Fruit fly (Drosophila melanogaster) whole organism, embryonic: ENCODE results near the gene DNAlig4.
A peak's percentile ranks its signal among the peaks of the same experiment; 100 is the strongest.

Experiments used
- ATbp ChIP-seq: fragments of 200-800 bp; sonication (Bioruptor generic); optimal IDR thresholded peaks from 2 replicates; lab custom pipeline; 2017; ENCODE audit warnings: missing biosample characterization, mild to moderate bottlenecking, missing genetic modification characterization, missing genetic modification reagents
- Atf6 ChIP-seq: fragments of 200-800 bp; sonication (Bioruptor generic); IDR thresholded peaks from 2 replicates; pipeline ENCODE4 v1.3.6; 2022; ENCODE audit warnings: missing biosample characterization, missing genetic modification characterization
- Blimp-1 ChIP-seq: fragments of 200-800 bp; sonication (Bioruptor generic); optimal IDR thresholded peaks from 3 replicates; lab custom pipeline; 2018; ENCODE audit warnings: missing biosample characterization, missing genetic modification characterization, mild to moderate bottlenecking, moderate library complexity, missing genetic modification reagents
- CG10366 ChIP-seq: fragments of 200-800 bp; sonication (Bioruptor generic); IDR thresholded peaks from 2 replicates; pipeline ENCODE4 v1.3.6; 2022; ENCODE audit warnings: missing biosample characterization, missing genetic modification characterization
- CG11093 ChIP-seq: fragments of 200-800 bp; sonication (Bioruptor generic); IDR thresholded peaks from 3 replicates; pipeline ENCODE4 v1.3.6; 2022; ENCODE audit warnings: missing biosample characterization, missing genetic modification characterization
- CG11456 ChIP-seq: fragments of 200-800 bp; sonication (Bioruptor generic); IDR thresholded peaks from 3 replicates; pipeline ENCODE4 v1.3.6; 2022; ENCODE audit warnings: missing biosample characterization, missing genetic modification characterization
- CG11723 ChIP-seq: fragments of 200-800 bp; sonication (Bioruptor generic); optimal IDR thresholded peaks from 2 replicates; lab custom pipeline; 2017; ENCODE audit warnings: missing biosample characterization, mild to moderate bottlenecking, missing genetic modification characterization
- CG12155 ChIP-seq: fragments of 200-800 bp; sonication (Bioruptor generic); optimal IDR thresholded peaks from 3 replicates; lab custom pipeline; 2016; ENCODE audit warnings: missing biosample characterization, missing genetic modification characterization
- CG12659 ChIP-seq: fragments of 200-800 bp; sonication (Bioruptor generic); optimal IDR thresholded peaks from 3 replicates; lab custom pipeline; 2017; ENCODE audit warnings: mild to moderate bottlenecking, missing biosample characterization, missing genetic modification reagents, missing genetic modification characterization
- CG13296 ChIP-seq: fragments of 200-800 bp; sonication (Bioruptor generic); optimal IDR thresholded peaks from 3 replicates; lab custom pipeline; 2018; ENCODE audit warnings: missing biosample characterization, mild to moderate bottlenecking, missing genetic modification characterization
- CG14441 ChIP-seq: fragments of 200-800 bp; sonication (Bioruptor generic); IDR thresholded peaks from 2 replicates; pipeline ENCODE4 v1.3.6; 2022; ENCODE audit warnings: missing biosample characterization, missing genetic modification characterization
- CG1529 ChIP-seq: fragments of 200-800 bp; sonication (Bioruptor generic); optimal IDR thresholded peaks from 3 replicates; lab custom pipeline; 2018; ENCODE audit warnings: missing biosample characterization, missing genetic modification characterization
- CG15696 ChIP-seq: fragments of 200-800 bp; sonication (Bioruptor generic); optimal IDR thresholded peaks from 2 replicates; lab custom pipeline; 2019; ENCODE audit warnings: missing biosample characterization, mild to moderate bottlenecking, missing genetic modification characterization, moderate library complexity
- CG17359 ChIP-seq: fragments of 200-800 bp; sonication (Bioruptor generic); optimal IDR thresholded peaks from 3 replicates; lab custom pipeline; 2018; ENCODE audit warnings: missing biosample characterization, mild to moderate bottlenecking, missing genetic modification characterization, moderate library complexity
- CG17568 ChIP-seq: fragments of 200-800 bp; sonication (Bioruptor generic); optimal IDR thresholded peaks from 2 replicates; lab custom pipeline; 2018; ENCODE audit warnings: missing biosample characterization, mild to moderate bottlenecking, missing genetic modification characterization, moderate library complexity
- CG17829 ChIP-seq: fragments of 200-800 bp; optimal IDR thresholded peaks from 2 replicates; lab custom pipeline; 2019; ENCODE audit warnings: missing biosample characterization, mild to moderate bottlenecking, missing genetic modification characterization, moderate library complexity
- CG18599 ChIP-seq: fragments of 200-800 bp; sonication (Bioruptor generic); optimal IDR thresholded peaks from 3 replicates; lab custom pipeline; 2017; ENCODE audit warnings: missing biosample characterization, missing genetic modification characterization, mild to moderate bottlenecking, moderate library complexity, missing genetic modification reagents
- CG2120 ChIP-seq: fragments of 200-800 bp; sonication (Bioruptor generic); optimal IDR thresholded peaks from 3 replicates; lab custom pipeline; 2016; ENCODE audit warnings: missing biosample characterization, missing genetic modification characterization
- CG2712 ChIP-seq: fragments of 200-800 bp; optimal IDR thresholded peaks from 3 replicates; lab custom pipeline; 2019; ENCODE audit warnings: missing biosample characterization, mild to moderate bottlenecking, missing genetic modification characterization, moderate library complexity
- CG31365 ChIP-seq: fragments of 200-800 bp; sonication (Bioruptor generic); optimal IDR thresholded peaks from 2 replicates; lab custom pipeline; 2018; ENCODE audit warnings: missing biosample characterization, mild to moderate bottlenecking, missing genetic modification characterization
- CG32767 ChIP-seq: fragments of 200-800 bp; sonication (Bioruptor generic); IDR thresholded peaks from 2 replicates; pipeline ENCODE4 v1.3.6; 2022; ENCODE audit warnings: missing biosample characterization, missing genetic modification characterization
- CG4424 ChIP-seq: fragments of 200-800 bp; sonication (Bioruptor generic); optimal IDR thresholded peaks from 3 replicates; lab custom pipeline; 2016; ENCODE audit warnings: missing biosample characterization, missing genetic modification characterization
- CG5953 ChIP-seq: fragments of 200-800 bp; sonication (Bioruptor generic); IDR thresholded peaks from 2 replicates; pipeline ENCODE4 v1.3.6; 2022; ENCODE audit warnings: missing biosample characterization, missing genetic modification characterization
- CG6683 ChIP-seq: fragments of 200-800 bp; sonication (Bioruptor generic); optimal IDR thresholded peaks from 2 replicates; lab custom pipeline; 2017; ENCODE audit warnings: missing biosample characterization, mild to moderate bottlenecking, missing genetic modification characterization, missing genetic modification reagents
- CG7987 ChIP-seq: fragments of 200-800 bp; sonication (Bioruptor generic); optimal IDR thresholded peaks from 2 replicates; lab custom pipeline; 2018; ENCODE audit warnings: missing biosample characterization, mild to moderate bottlenecking, missing genetic modification characterization, moderate library complexity
- CG8944 ChIP-seq: fragments of 200-800 bp; sonication (Bioruptor generic); optimal IDR thresholded peaks from 3 replicates; lab custom pipeline; 2016; ENCODE audit warnings: missing biosample characterization, missing genetic modification characterization
- CG9727 ChIP-seq: fragments of 200-800 bp; sonication (Bioruptor generic); optimal IDR thresholded peaks from 3 replicates; lab custom pipeline; 2017; ENCODE audit warnings: missing biosample characterization, mild to moderate bottlenecking, missing genetic modification characterization
- CHES-1-like ChIP-seq: fragments of 200-800 bp; sonication (Bioruptor generic); optimal IDR thresholded peaks from 2 replicates; lab custom pipeline; 2016; ENCODE audit warnings: missing biosample characterization, missing genetic modification characterization
- Dad ChIP-seq: fragments of 200-800 bp; sonication (Bioruptor generic); optimal IDR thresholded peaks from 3 replicates; lab custom pipeline; 2016; ENCODE audit warnings: missing biosample characterization, missing genetic modification characterization
- Fer3 ChIP-seq: fragments of 200-800 bp; sonication (Bioruptor generic); optimal IDR thresholded peaks from 2 replicates; lab custom pipeline; 2018; ENCODE audit warnings: missing biosample characterization, mild to moderate bottlenecking, missing genetic modification characterization, moderate library complexity
- Gug ChIP-seq: fragments of 200-800 bp; sonication (Bioruptor generic); IDR thresholded peaks from 4 replicates; pipeline ENCODE4 v1.3.6; 2022; ENCODE audit warnings: missing biosample characterization, missing genetic modification characterization
- Hand ChIP-seq: fragments of 200-800 bp; sonication (Bioruptor generic); optimal IDR thresholded peaks from 2 replicates; lab custom pipeline; 2017; ENCODE audit warnings: mild to moderate bottlenecking, missing biosample characterization, missing genetic modification reagents, missing genetic modification characterization
- Hr51 ChIP-seq, 2 experiments: fragments of 200-800 bp; sonication (Bioruptor generic); optimal IDR thresholded peaks; 2 replicates in 1 of 2; 3 replicates in 1 of 2; lab custom pipeline; 2016 to 2018; ENCODE audit warnings: missing biosample characterization in 2 of 2, missing genetic modification characterization in 2 of 2, mild to moderate bottlenecking in 1 of 2, moderate library complexity in 1 of 2
- Meics ChIP-seq: fragments of 200-800 bp; sonication (Bioruptor generic); optimal IDR thresholded peaks from 2 replicates; lab custom pipeline; 2017; ENCODE audit warnings: missing biosample characterization, mild to moderate bottlenecking, missing genetic modification characterization
- Mrtf ChIP-seq: fragments of 200-800 bp; sonication (Bioruptor generic); IDR thresholded peaks from 3 replicates; pipeline ENCODE4 v1.3.6; 2022; ENCODE audit warnings: missing biosample characterization, missing genetic modification characterization
- Oli ChIP-seq: fragments of 200-800 bp; sonication (Bioruptor generic); optimal IDR thresholded peaks from 2 replicates; lab custom pipeline; 2018; ENCODE audit warnings: missing biosample characterization, mild to moderate bottlenecking, missing genetic modification characterization, moderate library complexity
- PHDP ChIP-seq: fragments of 200-800 bp; sonication (Bioruptor generic); optimal IDR thresholded peaks from 3 replicates; lab custom pipeline; 2018; ENCODE audit warnings: missing biosample characterization, mild to moderate bottlenecking, missing genetic modification characterization, moderate library complexity
- Rfx ChIP-seq: fragments of 200-800 bp; sonication (Bioruptor generic); IDR thresholded peaks from 2 replicates; pipeline ENCODE4 v1.3.6; 2022; ENCODE audit warnings: missing biosample characterization, missing genetic modification characterization
- Rx ChIP-seq: fragments of 200-800 bp; sonication (Bioruptor generic); IDR thresholded peaks from 2 replicates; pipeline ENCODE4 v1.3.6; 2022; ENCODE audit warnings: missing biosample characterization, missing genetic modification characterization
- Sox100B ChIP-seq: fragments of 200-800 bp; sonication (Bioruptor generic); optimal IDR thresholded peaks from 3 replicates; lab custom pipeline; 2018; ENCODE audit warnings: missing biosample characterization, mild to moderate bottlenecking, missing genetic modification characterization
- Sox102F ChIP-seq: fragments of 200-800 bp; sonication (Bioruptor generic); optimal IDR thresholded peaks from 2 replicates; lab custom pipeline; 2018; ENCODE audit warnings: missing biosample characterization, mild to moderate bottlenecking, missing genetic modification characterization, moderate library complexity
- az2 ChIP-seq: fragments of 200-800 bp; sonication (Bioruptor generic); optimal IDR thresholded peaks from 3 replicates; lab custom pipeline; 2016; ENCODE audit warnings: missing biosample characterization, missing genetic modification characterization
- bsh ChIP-seq, 2 experiments: fragments of 200-800 bp; sonication (Bioruptor generic); optimal IDR thresholded peaks; 2 replicates each; lab custom pipeline; 2017 to 2018; ENCODE audit warnings: mild to moderate bottlenecking in 2 of 2, missing biosample characterization in 2 of 2, missing genetic modification characterization in 2 of 2, moderate library complexity in 1 of 2
- ci ChIP-seq: fragments of 200-800 bp; sonication (Bioruptor generic); IDR thresholded peaks from 3 replicates; pipeline ENCODE4 v1.3.6; 2022; ENCODE audit warnings: missing biosample characterization, missing genetic modification characterization
- en ChIP-seq: fragments of 200-800 bp; sonication (Bioruptor generic); optimal IDR thresholded peaks from 2 replicates; lab custom pipeline; 2016; ENCODE audit warnings: missing biosample characterization, missing genetic modification characterization
- fd102C ChIP-seq: fragments of 200-800 bp; sonication (Bioruptor generic); optimal IDR thresholded peaks from 2 replicates; lab custom pipeline; 2018; ENCODE audit warnings: missing biosample characterization, mild to moderate bottlenecking, missing genetic modification characterization, moderate library complexity
- gcm ChIP-seq: fragments of 200-800 bp; sonication (Bioruptor generic); optimal IDR thresholded peaks from 2 replicates; lab custom pipeline; 2019; ENCODE audit warnings: missing biosample characterization, mild to moderate bottlenecking, missing genetic modification characterization, moderate library complexity
- sens ChIP-seq: fragments of 200-800 bp; sonication (Bioruptor generic); peaks from one replicate; lab custom pipeline; 2016; ENCODE audit warnings: missing biosample characterization, missing genetic modification characterization
- slbo ChIP-seq: fragments of 200-800 bp; sonication (Bioruptor generic); IDR thresholded peaks from 2 replicates; pipeline ENCODE4 v1.3.6; 2022; ENCODE audit warnings: missing biosample characterization, missing genetic modification characterization
- sr ChIP-seq: fragments of 200-800 bp; sonication (Bioruptor generic); IDR thresholded peaks from 3 replicates; pipeline ENCODE4 v1.3.6; 2022; ENCODE audit warnings: missing biosample characterization, missing genetic modification characterization
- trh ChIP-seq: fragments of 200-800 bp; sonication (Bioruptor generic); optimal IDR thresholded peaks from 2 replicates; lab custom pipeline; 2016; ENCODE audit warnings: missing biosample characterization, missing genetic modification characterization

DNAlig4 gene

dm6 chrX:13679565-13679964 lies 12.0 kb upstream of the DNAlig4 start (continued):
- TF ChIP-seq fd102C (GFP tag; lab: Kevin White, UChicago) = no peak
- no peak for TF ChIP-seq CG31365 (tag; lab: Kevin White, UChicago)
- TF ChIP-seq Oli (tag; lab: Kevin White, UChicago) = peak; percentile 18
- TF ChIP-seq Rfx (GFP tag; lab: Robert Waterston, UW) = no peak
- TF ChIP-seq CG1529 (GFP tag; lab: Kevin White, UChicago) = no peak
- 0 out of 2 replicates have a peak, but pooled peaks have one; percentile 10 for TF ChIP-seq CG32767
- TF ChIP-seq bsh (GFP tag; optimal IDR thresholded peaks at IDR 0.05; lab: Kevin White, UChicago) = peak in 1 of 2 experiments; percentile 38
- TF ChIP-seq CG12155 (GFP tag; lab: Kevin White, UChicago) = no peak
- no peak for TF ChIP-seq CG7987
- TF ChIP-seq trh = no peak
- TF ChIP-seq Hand (GFP tag; lab: Kevin White, UChicago) = no peak
- TF ChIP-seq slbo (GFP tag; lab: Robert Waterston, UW) = peak; percentile 13; the same call in 1 of the 2 replicates
- TF ChIP-seq Fer3 (tag; lab: Kevin White, UChicago) = peak; percentile 19
- TF ChIP-seq Rx (GFP tag; lab: Robert Waterston, UW) = no peak
- TF ChIP-seq CG17359 (tag; lab: Kevin White, UChicago) = peak; percentile 56
- TF ChIP-seq CG12659 (GFP tag; lab: Kevin White, UChicago) = peak; percentile 15
- peak; percentile 19 for TF ChIP-seq sens (GFP tag; lab: Kevin White, UChicago)
- peak; percentile 62 for TF ChIP-seq PHDP
- TF ChIP-seq CG9727 (GFP tag; lab: Kevin White, UChicago) = peak; percentile 41
- peak; percentile 15 for TF ChIP-seq ATbp (GFP tag; lab: Kevin White, UChicago)
- no peak for TF ChIP-seq CG11093 (GFP tag; lab: Robert Waterston, UW)
- TF ChIP-seq Dad (GFP tag; lab: Kevin White, UChicago) = no peak
- TF ChIP-seq CG8944 (GFP tag; lab: Kevin White, UChicago) = no peak
- peak; percentile 15 for TF ChIP-seq az2
- peak; percentile 44 for TF ChIP-seq Blimp-1
- peak; percentile 28 for TF ChIP-seq CG17829 (tag; lab: Kevin White, UChicago)
- no peak for TF ChIP-seq CG11723 (GFP tag; lab: Kevin White, UChicago)
- TF ChIP-seq CG10366 = no peak
- peak; percentile 52 for TF ChIP-seq CG15696 (tag; lab: Kevin White, UChicago)
- peak; percentile 47 for TF ChIP-seq CG2712 (tag; lab: Kevin White, UChicago)
- peak; percentile 26 for TF ChIP-seq gcm (GFP tag; lab: Kevin White, UChicago)
- TF ChIP-seq CG14441 (GFP tag; lab: Robert Waterston, UW) = no peak
- no peak for TF ChIP-seq CG17568 (GFP tag; lab: Kevin White, UChicago)
- no peak for TF ChIP-seq ci
- TF ChIP-seq CG4424 (GFP tag; lab: Kevin White, UChicago) = peak; percentile 15
- peak; percentile 4 for TF ChIP-seq CG13296 (GFP tag; lab: Kevin White, UChicago)
- peak; percentile 19 for TF ChIP-seq Meics
- TF ChIP-seq CG2120 (GFP tag; lab: Kevin White, UChicago) = peak; percentile 2
- TF ChIP-seq Gug = no peak
- no peak for TF ChIP-seq CG11456 (GFP tag; lab: Robert Waterston, UW)
- no peak for TF ChIP-seq sr
- peak; percentile 10 for TF ChIP-seq CG18599 (GFP tag; lab: Kevin White, UChicago)
- no peak for TF ChIP-seq CG6683 (GFP tag; lab: Kevin White, UChicago)
- peak; percentile 40 for TF ChIP-seq Sox100B (GFP tag; lab: Kevin White, UChicago)
- no peak for TF ChIP-seq Mrtf
- TF ChIP-seq en (GFP tag; lab: Kevin White, UChicago) = no peak
- no peak for TF ChIP-seq CG5953 (GFP tag; lab: Robert Waterston, UW)
- peak; percentile 62 for TF ChIP-seq Sox102F (GFP tag; lab: Kevin White, UChicago)
- TF ChIP-seq CHES-1-like = no peak
- TF ChIP-seq Atf6 = no peak
- peak in 1 of 2 experiments; percentile 52 for TF ChIP-seq Hr51 (GFP tag; optimal IDR thresholded peaks at IDR 0.05; lab: Kevin White, UChicago)
